Worm (Caenorhabditis elegans): ENCODE data around the gene T02H6.10.

- TF ChIP-seq flt-1 (GFP tag; IDR thresholded peaks at IDR 0.05) (no peak), tab-1 (GFP tag; IDR thresholded peaks at IDR 0.05) (no peak), T22C8.4 (GFP tag; IDR thresholded peaks at IDR 0.05) (no peak), ztf-23 (GFP tag; IDR thresholded peaks at IDR 0.05) (no peak), cog-1 (tag; optimal IDR thresholded peaks at IDR 0.05) (no peak), ref-1 (GFP tag; conservative IDR thresholded peaks at IDR 0.05) (no peak), med-1 (GFP tag; optimal IDR thresholded peaks at IDR 0.05; ENCODE audit: insufficient read depth) (no peak), klf-2 (GFP tag; conservative IDR thresholded peaks at IDR 0.05) (no peak)
Measured at ce11 chrII:639467-639866, 41.0 kb downstream of the T02H6.10 start, which contains the start of gene K07E8.6.
